Worm (Caenorhabditis elegans): ENCODE measurements around the gene Y69A2AR.28.
A peak's percentile ranks its signal among the peaks of the same experiment; 100 is the strongest.

Gene Y69A2AR.28

DNA sequence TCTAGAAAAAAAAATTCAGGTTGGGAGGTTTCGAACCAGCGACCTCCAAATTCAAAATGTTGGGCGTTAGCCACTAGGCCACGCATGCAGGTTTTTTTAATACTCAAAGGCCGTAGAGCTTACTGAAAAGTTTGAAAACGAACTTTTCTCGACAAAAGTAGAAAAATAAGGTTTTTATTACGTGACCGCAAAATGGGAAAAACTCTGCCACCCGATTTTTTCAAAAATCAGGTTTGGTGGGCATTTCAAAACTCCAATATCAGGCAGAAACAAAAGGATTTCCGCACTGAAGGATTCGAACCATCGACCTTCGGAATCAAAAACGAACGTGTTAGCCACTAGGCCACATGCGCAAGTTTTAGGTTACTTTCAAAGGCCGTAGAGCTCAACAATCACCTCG, 45.9 kb upstream of the Y69A2AR.28 start (continued):
- peak in 1 of 2 experiments; percentile 53; a peak in 1 of 4 replicates for TF ChIP-seq madf-5 (GFP tag; IDR thresholded peaks at IDR 0.05)
- TF ChIP-seq nhr-102 (tag; optimal IDR thresholded peaks at IDR 0.05), result peak; percentile 17
- TF ChIP-seq F49E8.2 (tag; optimal IDR thresholded peaks at IDR 0.05; ENCODE audit: borderline replicate concordance), result no peak
- no peak for TF ChIP-seq fos-1 (tag; optimal IDR thresholded peaks at IDR 0.05)
- TF ChIP-seq lim-7 (GFP tag; IDR thresholded peaks at IDR 0.05), result peak; percentile 34; the same call in 1 of the 2 replicates
- no peak for TF ChIP-seq ceh-28 (tag; optimal IDR thresholded peaks at IDR 0.05)
- no peak for TF ChIP-seq nhr-237 (tag; optimal IDR thresholded peaks at IDR 0.05)
- TF ChIP-seq lir-3 (tag; optimal IDR thresholded peaks at IDR 0.05), result no peak
- TF ChIP-seq php-3 (GFP tag; IDR thresholded peaks at IDR 0.05), result no peak
- TF ChIP-seq ZK546.5 (tag; optimal IDR thresholded peaks at IDR 0.05), result no peak
- no peak for TF ChIP-seq daf-12 (tag; optimal IDR thresholded peaks at IDR 0.05)
- no peak for TF ChIP-seq dmd-6 (GFP tag; IDR thresholded peaks at IDR 0.05)
- peak; percentile 18 for TF ChIP-seq gei-8 (GFP tag; optimal IDR thresholded peaks at IDR 0.05)
- TF ChIP-seq Y5F2A.4 (GFP tag; optimal IDR thresholded peaks at IDR 0.05), result peak; percentile 37
- TF ChIP-seq duxl-1 (tag; optimal IDR thresholded peaks at IDR 0.05; ENCODE audit: poor library complexity), result no peak
- TF ChIP-seq T20F7.1 (GFP tag; optimal IDR thresholded peaks at IDR 0.05), result no peak
- no peak for TF ChIP-seq F10B5.3 (tag; optimal IDR thresholded peaks at IDR 0.05)
- no peak for TF ChIP-seq F37D6.2 (tag; optimal IDR thresholded peaks at IDR 0.05)
- no peak for TF ChIP-seq attf-4 (tag; optimal IDR thresholded peaks at IDR 0.05)
- no peak for TF ChIP-seq hlh-30 (tag; optimal IDR thresholded peaks at IDR 0.05; ENCODE audit: insufficient read depth)
- TF ChIP-seq snpc-1.2 (GFP tag; IDR thresholded peaks at IDR 0.05), result 0 out of 2 replicates have a peak, but pooled peaks have one; percentile 26
- TF ChIP-seq D1046.2 (GFP tag; IDR thresholded peaks at IDR 0.05), result 0 out of 2 replicates have a peak, but pooled peaks have one; percentile 21
- no peak for TF ChIP-seq nhr-41 (GFP tag; IDR thresholded peaks at IDR 0.05)
- no peak for TF ChIP-seq hif-1 (tag; optimal IDR thresholded peaks at IDR 0.05)
- no peak for TF ChIP-seq set-16 (GFP tag; IDR thresholded peaks at IDR 0.05)
- no peak for TF ChIP-seq ceh-62 (tag; optimal IDR thresholded peaks at IDR 0.05)
- no peak for TF ChIP-seq lin-15B (tag; optimal IDR thresholded peaks at IDR 0.05)
- TF ChIP-seq daf-8 (GFP tag; IDR thresholded peaks at IDR 0.05), result no peak
- TF ChIP-seq saeg-2 (GFP tag; IDR thresholded peaks at IDR 0.05), result no peak
- TF ChIP-seq nhr-10 (tag; optimal IDR thresholded peaks at IDR 0.05), result no peak
- no peak for TF ChIP-seq skn-1 (tag; optimal IDR thresholded peaks at IDR 0.05)
- no peak for TF ChIP-seq snpc-4 (tag; optimal IDR thresholded peaks at IDR 0.05)
- no peak for TF ChIP-seq Y105C5A.15 (GFP tag; IDR thresholded peaks at IDR 0.05)
- no peak for TF ChIP-seq dve-1 (tag; optimal IDR thresholded peaks at IDR 0.05; ENCODE audit: insufficient read depth)
- TF ChIP-seq ctbp-1 (GFP tag; IDR thresholded peaks at IDR 0.05), result no peak
- TF ChIP-seq daf-19 (GFP tag; conservative IDR thresholded peaks at IDR 0.05), result no peak; the same call in 1 of the 2 replicates
- TF ChIP-seq nhr-42 (GFP tag; IDR thresholded peaks at IDR 0.05), result no peak
- no peak for TF ChIP-seq lin-13 (GFP tag; optimal IDR thresholded peaks at IDR 0.05)
- no peak for TF ChIP-seq egl-27 (tag; optimal IDR thresholded peaks at IDR 0.05)
- no peak for TF ChIP-seq hmg-1.1 (GFP tag; IDR thresholded peaks at IDR 0.05)
- no peak for TF ChIP-seq R02D3.7 (tag; optimal IDR thresholded peaks at IDR 0.05)
- TF ChIP-seq ceh-82 (tag; optimal IDR thresholded peaks at IDR 0.05), result no peak
- TF ChIP-seq ama-1 (optimal IDR thresholded peaks at IDR 0.05), result no peak
- TF ChIP-seq mep-1 (tag; optimal IDR thresholded peaks at IDR 0.05), result no peak
- no peak for TF ChIP-seq arid-1 (GFP tag; conservative IDR thresholded peaks at IDR 0.05)
- TF ChIP-seq mxl-3 (GFP tag; optimal IDR thresholded peaks at IDR 0.05), result no peak
- no peak for TF ChIP-seq lsy-2 (tag; optimal IDR thresholded peaks at IDR 0.05)
- TF ChIP-seq nhr-111 (GFP tag; optimal IDR thresholded peaks at IDR 0.05), result peak; percentile 4
- TF ChIP-seq spr-1 (tag; optimal IDR thresholded peaks at IDR 0.05), result peak; percentile 16
- TF ChIP-seq lin-1 (GFP tag; IDR thresholded peaks at IDR 0.05), result no peak
- peak; percentile 74 for TF ChIP-seq lin-38 (GFP tag; IDR thresholded peaks at IDR 0.05)
- no peak for TF ChIP-seq T26A8.4 (GFP tag; IDR thresholded peaks at IDR 0.05)
